Fruit fly (Drosophila melanogaster) whole organism, adult: ENCODE data around the gene CG15431.

Experiments used
- CG14711 ChIP-seq: fragments of 200-800 bp; sonication (Bioruptor generic); optimal IDR thresholded peaks from 2 replicates; lab custom pipeline; 2018; ENCODE audit warnings: missing biosample characterization, mild to moderate bottlenecking, missing genetic modification characterization, moderate library complexity
- kay ChIP-seq: fragments of 200-800 bp; sonication (Bioruptor generic); peaks from one replicate; lab custom pipeline; 2016; ENCODE audit warnings: missing biosample characterization, missing genetic modification characterization, borderline replicate concordance

DNA sequence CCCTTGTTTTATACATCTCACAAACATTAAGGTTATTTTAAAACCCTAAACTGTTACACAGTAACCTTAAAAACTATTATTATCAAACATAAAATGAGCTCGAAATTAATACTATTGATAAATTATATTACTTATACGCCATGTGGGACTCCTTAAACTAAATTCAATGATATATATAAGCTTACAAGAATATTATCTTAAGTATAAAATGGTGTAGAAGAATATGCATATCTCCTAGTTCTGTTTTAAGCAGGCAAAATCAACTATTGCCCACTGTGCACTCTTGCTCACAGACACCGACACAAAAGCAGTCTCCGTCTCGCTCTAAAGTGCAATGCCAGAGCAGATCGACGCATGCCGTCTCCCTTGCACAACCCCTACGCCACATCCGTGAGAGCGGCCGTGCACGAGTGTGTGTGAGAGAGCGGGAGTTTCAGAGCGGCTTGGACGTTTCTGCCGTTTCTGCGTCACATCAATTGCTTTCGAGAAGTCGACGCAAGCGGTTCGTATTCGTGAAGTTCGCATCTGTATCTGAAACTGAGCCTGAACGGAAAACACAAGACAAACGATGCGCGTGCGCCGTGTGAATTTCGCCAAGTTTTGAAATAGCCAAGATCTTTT lies 69.5 kb downstream of the CG15431 start:
- TF ChIP-seq kay (GFP tag; lab: Kevin White, UChicago) (no peak), CG14711 (tag; lab: Kevin White, UChicago) (no peak)
